Worm (Caenorhabditis elegans) whole organism, L2 larva: ENCODE results near the gene R03G5.6.

Source experiments
- C34F6.9 ChIP-seq: fragments of 150-350 bp; optimal IDR thresholded peaks from 2 replicates; lab custom pipeline; 2014; ENCODE audit warnings: missing biosample characterization, missing genetic modification characterization
- F13H6.1 ChIP-seq: sonication (generic microtip); optimal IDR thresholded peaks from 2 replicates; lab custom pipeline; 2016; ENCODE audit warnings: missing genetic modification characterization, missing compliant biosample characterization
- R02D3.7 ChIP-seq: fragments of 150-350 bp; optimal IDR thresholded peaks from 2 replicates; lab custom pipeline; 2014; ENCODE audit warnings: missing biosample characterization, missing genetic modification characterization
- Y55F3AM.14 ChIP-seq: fragments of 200-800 bp; sonication (Bioruptor generic); optimal IDR thresholded peaks from 2 replicates; lab custom pipeline; 2018; ENCODE audit warnings: mild to moderate bottlenecking, missing genetic modification characterization, missing compliant biosample characterization
- ZK546.5 ChIP-seq: sonication (generic microtip); optimal IDR thresholded peaks from 2 replicates; lab custom pipeline; 2017; ENCODE audit warnings: missing biosample characterization, missing genetic modification characterization
- alr-1 ChIP-seq: fragments of 150-350 bp; optimal IDR thresholded peaks from 2 replicates; lab custom pipeline; 2014; ENCODE audit warnings: missing biosample characterization, missing genetic modification characterization
- ama-1 ChIP-seq: fragments of 150-350 bp; optimal IDR thresholded peaks from 2 replicates; lab custom pipeline; 2018; ENCODE audit warnings: inconsistent platforms
- blmp-1 ChIP-seq: sonication (generic microtip); optimal IDR thresholded peaks from 2 replicates; lab custom pipeline; 2017; ENCODE audit warnings: missing genetic modification characterization, mild to moderate bottlenecking, missing compliant biosample characterization, antibody characterized with exemption, moderate library complexity; ENCODE audit not compliant: insufficient read depth
- ceh-82 ChIP-seq: fragments of 150-350 bp; optimal IDR thresholded peaks from 2 replicates; lab custom pipeline; 2014; ENCODE audit warnings: missing biosample characterization, missing genetic modification characterization
- crh-2 ChIP-seq: sonication (generic microtip); optimal IDR thresholded peaks from 2 replicates; lab custom pipeline; 2017; ENCODE audit warnings: missing biosample characterization, missing genetic modification characterization
- dmd-4 ChIP-seq: sonication (generic microtip); optimal IDR thresholded peaks from 2 replicates; lab custom pipeline; 2017; ENCODE audit warnings: missing biosample characterization, missing genetic modification characterization
- egl-27 ChIP-seq: sonication (generic microtip); optimal IDR thresholded peaks from 3 replicates; lab custom pipeline; 2017; ENCODE audit warnings: missing biosample characterization, missing genetic modification reagents, missing genetic modification characterization
- elt-1 ChIP-seq: fragments of 150-350 bp; optimal IDR thresholded peaks from 2 replicates; lab custom pipeline; 2014; ENCODE audit warnings: missing biosample characterization, missing genetic modification characterization
- elt-3 ChIP-seq: sonication (generic microtip); optimal IDR thresholded peaks from 2 replicates; lab custom pipeline; 2017; ENCODE audit warnings: missing biosample characterization, missing genetic modification characterization
- fos-1 ChIP-seq: fragments of 150-350 bp; optimal IDR thresholded peaks from 2 replicates; lab custom pipeline; 2014; ENCODE audit warnings: missing biosample characterization, missing genetic modification characterization
- gmeb-1 ChIP-seq: fragments of 150-350 bp; optimal IDR thresholded peaks from 2 replicates; lab custom pipeline; 2014; ENCODE audit warnings: missing biosample characterization, missing genetic modification characterization
- lin-11 ChIP-seq: fragments of 150-350 bp; sonication (generic microtip); optimal IDR thresholded peaks from 2 replicates; lab custom pipeline; 2014; ENCODE audit warnings: missing biosample characterization, missing genetic modification characterization, inconsistent platforms, mixed read lengths
- lin-13 ChIP-seq: fragments of 150-350 bp; optimal IDR thresholded peaks from 2 replicates; lab custom pipeline; 2014; ENCODE audit warnings: missing biosample characterization, missing genetic modification reagents, missing genetic modification characterization
- lin-39 ChIP-seq: fragments of 150-350 bp; optimal IDR thresholded peaks from 2 replicates; lab custom pipeline; 2014; ENCODE audit warnings: missing biosample characterization, missing genetic modification reagents, missing genetic modification characterization
- lsy-2 ChIP-seq, 2 experiments: fragments of 150-350 bp in 1 of 2; sonication (generic microtip) in 1 of 2; optimal IDR thresholded peaks; 2 replicates each; lab custom pipeline; 2014 to 2017; ENCODE audit warnings: missing biosample characterization in 2 of 2, missing genetic modification characterization in 2 of 2
- mab-5 ChIP-seq: fragments of 150-350 bp; optimal IDR thresholded peaks from 2 replicates; lab custom pipeline; 2014; ENCODE audit warnings: missing biosample characterization, missing genetic modification characterization
- mdl-1 ChIP-seq, 2 experiments: fragments of 150-350 bp in 1 of 2; sonication (generic microtip) in 1 of 2; optimal IDR thresholded peaks; 2 replicates each; lab custom pipeline; 2017; ENCODE audit warnings: missing biosample characterization in 2 of 2, missing genetic modification characterization in 2 of 2
- nhr-10 ChIP-seq: sonication (generic microtip); optimal IDR thresholded peaks from 2 replicates; lab custom pipeline; 2017; ENCODE audit warnings: missing biosample characterization, missing genetic modification characterization
- nhr-11 ChIP-seq: fragments of 150-350 bp; optimal IDR thresholded peaks from 2 replicates; lab custom pipeline; 2014; ENCODE audit warnings: missing biosample characterization, missing genetic modification characterization
- nhr-12 ChIP-seq: fragments of 150-350 bp; optimal IDR thresholded peaks from 2 replicates; lab custom pipeline; 2014; ENCODE audit warnings: missing biosample characterization, missing genetic modification characterization
- nhr-129 ChIP-seq: fragments of 150-350 bp; optimal IDR thresholded peaks from 2 replicates; lab custom pipeline; 2014; ENCODE audit warnings: missing biosample characterization, missing genetic modification characterization
- nhr-21 ChIP-seq: fragments of 150-350 bp; optimal IDR thresholded peaks from 2 replicates; lab custom pipeline; 2014; ENCODE audit warnings: missing biosample characterization, missing genetic modification characterization
- nhr-23 ChIP-seq: fragments of 150-350 bp; optimal IDR thresholded peaks from 2 replicates; lab custom pipeline; 2014; ENCODE audit warnings: missing biosample characterization, missing genetic modification reagents, missing genetic modification characterization
- nhr-237 ChIP-seq: fragments of 150-350 bp; optimal IDR thresholded peaks from 2 replicates; lab custom pipeline; 2014; ENCODE audit warnings: missing biosample characterization, missing genetic modification characterization
- nhr-6 ChIP-seq: fragments of 150-350 bp; optimal IDR thresholded peaks from 2 replicates; lab custom pipeline; 2014; ENCODE audit warnings: missing biosample characterization, missing genetic modification characterization
- nhr-77 ChIP-seq: fragments of 150-350 bp; optimal IDR thresholded peaks from 2 replicates; lab custom pipeline; 2014; ENCODE audit warnings: missing biosample characterization, missing genetic modification characterization
- sem-4 ChIP-seq: fragments of 150-350 bp; optimal IDR thresholded peaks from 2 replicates; lab custom pipeline; 2014; ENCODE audit warnings: missing biosample characterization, missing genetic modification reagents, missing genetic modification characterization
- skn-1 ChIP-seq: sonication (generic microtip); optimal IDR thresholded peaks from 2 replicates; lab custom pipeline; 2017; ENCODE audit warnings: missing biosample characterization, missing genetic modification characterization
- sma-9 ChIP-seq, 2 experiments: fragments of 150-350 bp in 1 of 2; sonication (generic microtip) in 1 of 2; optimal IDR thresholded peaks; 2 replicates each; lab custom pipeline; 2014 to 2016; ENCODE audit warnings: missing genetic modification characterization in 2 of 2, mild to moderate bottlenecking in 1 of 2, missing biosample characterization in 1 of 2, missing compliant biosample characterization in 1 of 2, missing genetic modification reagents in 1 of 2, moderate library complexity in 1 of 2
- snpc-4 ChIP-seq: fragments of 150-350 bp; optimal IDR thresholded peaks from 2 replicates; lab custom pipeline; 2014; ENCODE audit warnings: missing biosample characterization, missing genetic modification characterization
- unc-39 ChIP-seq: fragments of 150-350 bp; optimal IDR thresholded peaks from 2 replicates; lab custom pipeline; 2014; ENCODE audit warnings: missing biosample characterization, missing genetic modification characterization
- unc-62 ChIP-seq: fragments of 150-350 bp; optimal IDR thresholded peaks from 2 replicates; lab custom pipeline; 2014; ENCODE audit warnings: missing biosample characterization, missing genetic modification reagents, missing genetic modification characterization
- ztf-1 ChIP-seq: fragments of 200-800 bp; sonication (Bioruptor generic); conservative IDR thresholded peaks from 2 replicates; pipeline ENCODE4 v1.3.6; 2022; ENCODE audit warnings: missing genetic modification characterization, missing compliant biosample characterization
- ztf-11 ChIP-seq: sonication (generic microtip); optimal IDR thresholded peaks from 2 replicates; lab custom pipeline; 2017; ENCODE audit warnings: missing biosample characterization, missing genetic modification characterization
- ztf-4 ChIP-seq: fragments of 150-350 bp; optimal IDR thresholded peaks from 2 replicates; lab custom pipeline; 2014; ENCODE audit warnings: missing biosample characterization, missing genetic modification characterization

The R03G5.6 gene

DNA sequence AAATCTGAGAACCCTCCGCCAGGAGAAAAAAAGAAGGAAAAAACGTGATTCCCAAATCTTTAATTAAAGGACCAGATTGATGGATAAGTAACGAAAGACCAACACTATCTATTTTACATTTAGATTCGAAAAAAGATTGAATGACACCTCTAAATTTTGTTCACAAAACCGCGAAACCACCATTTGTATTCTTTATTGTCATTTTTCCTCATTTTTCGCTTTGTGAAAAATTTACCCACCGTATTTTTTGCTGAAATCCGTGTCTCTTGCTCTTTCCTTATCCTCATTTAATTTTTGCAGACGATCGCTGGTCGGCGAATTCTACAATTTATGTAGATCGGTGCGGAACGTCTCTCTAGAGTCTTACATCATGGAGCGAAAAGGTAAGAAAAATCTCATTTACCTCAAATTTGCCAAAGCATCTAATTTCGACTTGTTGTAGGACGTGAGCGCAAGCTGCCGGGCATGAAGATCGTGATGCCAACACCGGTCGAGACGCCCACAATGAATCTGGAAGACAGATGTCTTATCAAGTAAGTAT, at the start of gene R03G5.6, which contains the start of gene sek-1:
TSS of gene R03G5.6 (minus strand) at position 491 of the 541 bp plus-strand sequence.
TSS of gene sek-1 (plus strand) at position 301 of the 541 bp plus-strand sequence.
- no peak for TF ChIP-seq ZK546.5 (tag; lab: Kevin White, UChicago)
- TF ChIP-seq nhr-237 (tag; lab: Kevin White, UChicago): no peak
- TF ChIP-seq ztf-4 (tag; lab: Kevin White, UChicago): no peak
- no peak for TF ChIP-seq nhr-12 (tag; lab: Kevin White, UChicago)
- no peak for TF ChIP-seq nhr-23
- TF ChIP-seq mab-5 (tag; lab: Kevin White, UChicago): no peak
- no peak for TF ChIP-seq nhr-11 (tag; lab: Kevin White, UChicago)
- TF ChIP-seq skn-1 (tag; lab: Kevin White, UChicago): no peak
- TF ChIP-seq egl-27: no peak
- TF ChIP-seq nhr-21 (tag; lab: Kevin White, UChicago): no peak
- TF ChIP-seq nhr-10 (tag; lab: Kevin White, UChicago): no peak
- TF ChIP-seq alr-1 (tag; lab: Kevin White, UChicago): no peak
- no peak for TF ChIP-seq unc-39 (tag; lab: Kevin White, UChicago)
- no peak for TF ChIP-seq ztf-1 (GFP tag; lab: Robert Waterston, UW)
- no peak for TF ChIP-seq Y55F3AM.14 (GFP tag; lab: Kevin White, UChicago)
- TF ChIP-seq elt-1: no peak
- TF ChIP-seq lin-11: no peak

DNA sequence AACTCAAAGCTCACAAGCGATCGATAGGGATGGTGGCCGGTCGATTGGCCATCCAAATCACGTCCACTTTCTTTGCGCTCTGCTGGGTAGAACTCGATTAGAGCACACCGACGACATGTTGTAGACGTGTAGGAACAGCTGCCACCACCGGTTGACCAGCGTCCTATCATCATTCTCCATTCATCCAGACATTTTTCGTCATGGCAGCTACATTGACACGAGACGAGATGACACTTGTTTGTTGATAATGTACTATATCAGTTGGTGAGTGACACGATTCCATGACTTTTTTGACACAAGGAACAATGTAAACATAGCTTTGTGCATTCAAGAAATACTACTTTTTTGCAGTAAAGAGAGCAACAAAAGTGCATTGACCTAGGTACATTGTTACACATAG, 49.8 kb upstream of the R03G5.6 start:
- TF ChIP-seq lsy-2 (tag; optimal IDR thresholded peaks at IDR 0.05; lab: Kevin White, UChicago) (no peak), F13H6.1 (tag; lab: Kevin White, UChicago) (peak; percentile 44), nhr-129 (peak; percentile 70)

DNA sequence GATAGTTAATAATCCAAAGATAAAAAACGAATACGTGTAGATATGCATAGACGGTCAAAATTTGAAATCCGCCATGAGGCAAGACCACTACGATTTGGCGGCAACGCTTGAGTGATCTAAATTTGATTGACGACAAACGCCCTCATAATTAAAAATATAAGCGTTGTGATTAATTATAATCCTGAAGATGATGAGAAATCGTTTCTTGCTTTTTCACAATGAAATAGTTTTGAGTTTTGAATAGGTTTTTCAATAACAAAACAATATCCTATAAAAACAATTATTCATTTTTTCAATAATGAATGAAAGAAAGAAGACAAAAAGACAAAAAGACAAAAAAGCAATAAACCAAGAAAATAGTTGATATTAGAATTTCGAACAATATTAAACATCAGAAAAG, 30.7 kb upstream of the R03G5.6 start, which contains the start of gene C54D2.6:
TSS of gene C54D2.6 (minus strand) at position 101 of the 400 bp plus-strand sequence.
- no peak for TF ChIP-seq blmp-1 (tag; lab: Kevin White, UChicago)
- no peak for TF ChIP-seq elt-1
- no peak for TF ChIP-seq nhr-77 (tag; lab: Kevin White, UChicago)
- TF ChIP-seq nhr-237 (tag; lab: Kevin White, UChicago): no peak
- no peak for TF ChIP-seq crh-2 (tag; lab: Kevin White, UChicago)
- TF ChIP-seq R02D3.7: no peak
- no peak for TF ChIP-seq elt-3 (tag; lab: Kevin White, UChicago)
- no peak for TF ChIP-seq unc-39 (tag; lab: Kevin White, UChicago)
- TF ChIP-seq Y55F3AM.14 (GFP tag; lab: Kevin White, UChicago): no peak
- no peak for TF ChIP-seq sma-9 (GFP tag; optimal IDR thresholded peaks at IDR 0.05; lab: Kevin White, UChicago)
- no peak for TF ChIP-seq sma-9 (tag; optimal IDR thresholded peaks at IDR 0.05; lab: Kevin White, UChicago)
- no peak for TF ChIP-seq snpc-4
- TF ChIP-seq nhr-6 (tag; lab: Kevin White, UChicago): no peak
- TF ChIP-seq nhr-11 (tag; lab: Kevin White, UChicago): no peak
- TF ChIP-seq gmeb-1 (tag; lab: Kevin White, UChicago): no peak
- TF ChIP-seq sem-4 (tag; lab: Kevin White, UChicago): no peak
- TF ChIP-seq nhr-12 (tag; lab: Kevin White, UChicago): no peak
- no peak for TF ChIP-seq dmd-4 (tag; lab: Kevin White, UChicago)
- no peak for TF ChIP-seq mab-5 (tag; lab: Kevin White, UChicago)
- TF ChIP-seq, all 48 proteins: peak for 0

DNA sequence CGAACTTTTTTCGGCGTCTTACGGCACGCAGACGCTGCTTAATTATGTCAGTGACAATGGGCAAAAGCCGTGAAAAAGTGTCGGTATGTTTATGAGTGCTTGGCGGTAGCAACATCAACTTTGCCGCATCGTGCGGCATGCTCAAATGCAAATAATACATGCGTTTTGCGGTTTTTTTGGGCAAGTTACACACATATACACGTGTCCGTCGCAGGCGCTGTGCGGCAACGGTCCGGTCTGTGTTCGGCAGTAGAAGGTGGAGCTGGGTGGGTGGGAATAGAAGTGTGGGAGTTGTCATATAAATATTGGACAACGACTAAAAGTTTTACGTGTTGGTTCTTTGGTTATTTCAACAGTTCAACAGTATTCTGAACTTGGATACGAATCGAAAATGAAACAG, 25.5 kb upstream of the R03G5.6 start, which contains the start of gene idpp-11:
TSS of gene idpp-11 (plus strand) at position 301 of the 400 bp plus-strand sequence.
- TF ChIP-seq C34F6.9 (tag; lab: Kevin White, UChicago) (no peak), dmd-4 (tag; lab: Kevin White, UChicago) (no peak), ama-1 (lab: Kevin White, UChicago) (no peak), elt-1 (no peak), gmeb-1 (tag; lab: Kevin White, UChicago) (no peak)

DNA sequence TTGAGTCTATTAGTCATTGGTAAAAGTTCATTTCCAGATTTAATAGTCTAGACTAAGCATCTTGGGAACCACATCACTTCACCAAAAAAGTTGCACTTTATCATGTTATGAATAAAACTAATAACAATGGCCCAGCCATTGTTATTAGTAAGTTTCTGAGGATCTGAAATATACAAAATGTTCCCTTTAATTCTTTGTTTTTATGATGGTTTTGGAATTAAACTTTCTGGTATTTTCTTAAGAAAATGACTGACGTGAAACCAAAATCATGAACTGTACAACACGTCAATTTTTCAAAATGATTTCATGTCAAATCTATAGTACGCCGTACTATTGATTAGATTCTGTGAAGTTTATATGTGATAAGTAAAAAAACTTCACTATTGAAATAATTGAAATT, 23.3 kb upstream of the R03G5.6 start:
- no peak for TF ChIP-seq ztf-11
- TF ChIP-seq lin-39 (tag; lab: Kevin White, UChicago): no peak
- no peak for TF ChIP-seq snpc-4
- no peak for TF ChIP-seq nhr-10 (tag; lab: Kevin White, UChicago)
- no peak for TF ChIP-seq Y55F3AM.14 (GFP tag; lab: Kevin White, UChicago)
- no peak for TF ChIP-seq alr-1 (tag; lab: Kevin White, UChicago)
- TF ChIP-seq sma-9 (GFP tag; optimal IDR thresholded peaks at IDR 0.05; lab: Kevin White, UChicago): no peak
- no peak for TF ChIP-seq sma-9 (tag; optimal IDR thresholded peaks at IDR 0.05; lab: Kevin White, UChicago)
- no peak for TF ChIP-seq unc-39 (tag; lab: Kevin White, UChicago)
- TF ChIP-seq nhr-237 (tag; lab: Kevin White, UChicago): no peak
- TF ChIP-seq ceh-82 (tag; lab: Kevin White, UChicago): no peak
- TF ChIP-seq lsy-2 (tag; optimal IDR thresholded peaks at IDR 0.05; lab: Kevin White, UChicago): no peak
- no peak for TF ChIP-seq skn-1 (tag; lab: Kevin White, UChicago)
- TF ChIP-seq blmp-1 (tag; lab: Kevin White, UChicago): no peak
- no peak for TF ChIP-seq unc-62 (GFP tag; lab: Kevin White, UChicago)
- TF ChIP-seq mdl-1 (tag; optimal IDR thresholded peaks at IDR 0.05; lab: Kevin White, UChicago): no peak
- TF ChIP-seq elt-1: no peak
- TF ChIP-seq fos-1 (tag; lab: Kevin White, UChicago): no peak
- TF ChIP-seq lin-13 (GFP tag; lab: Kevin White, UChicago): no peak
- TF ChIP-seq elt-3 (tag; lab: Kevin White, UChicago): no peak
- TF ChIP-seq ZK546.5 (tag; lab: Kevin White, UChicago): no peak
